Worm (Caenorhabditis elegans): ENCODE data around the gene mam-5.

mam-5 gene

ce11 chrV:9978425-9978824, 25.9 kb downstream of the mam-5 start (continued):
- TF ChIP-seq hrde-1 (tag; optimal IDR thresholded peaks at IDR 0.05; ENCODE audit: borderline replicate concordance) (peak; percentile 21), tlf-1 (GFP tag; optimal IDR thresholded peaks at IDR 0.05) (no peak), F23B12.7 (tag; optimal IDR thresholded peaks at IDR 0.05; ENCODE audit: insufficient read depth) (no peak), snpc-1.3 (tag; optimal IDR thresholded peaks at IDR 0.05; ENCODE audit: insufficient read depth) (no peak), hmg-20 (GFP tag; IDR thresholded peaks at IDR 0.05) (no peak), bed-2 (GFP tag; IDR thresholded peaks at IDR 0.05) (no peak), dpl-1 (GFP tag; optimal IDR thresholded peaks at IDR 0.05) (no peak), Y95B8A.8 (GFP tag; IDR thresholded peaks at IDR 0.05) (no peak), Y67H2A.10 (GFP tag; conservative IDR thresholded peaks at IDR 0.05) (no peak), ama-1 (optimal IDR thresholded peaks at IDR 0.05) (no peak), ama-1 (GFP tag; optimal IDR thresholded peaks at IDR 0.05) (no peak), D2030.7 (GFP tag; IDR thresholded peaks at IDR 0.05) (peak; percentile 41), egrh-3 (GFP tag; IDR thresholded peaks at IDR 0.05) (no peak), attf-5 (GFP tag; optimal IDR thresholded peaks at IDR 0.05) (peak; percentile 28), madf-10 (tag; optimal IDR thresholded peaks at IDR 0.05) (no peak), lin-54 (GFP tag; optimal IDR thresholded peaks at IDR 0.05) (no peak), F57A8.1 (GFP tag; optimal IDR thresholded peaks at IDR 0.05) (no peak), Y53G8AR.9 (GFP tag; conservative IDR thresholded peaks at IDR 0.05) (0 out of 2 replicates have a peak, but pooled peaks have one; percentile 14), let-607 (tag; optimal IDR thresholded peaks at IDR 0.05) (no peak), ceh-100 (GFP tag; IDR thresholded peaks at IDR 0.05) (peak; percentile 18; the same call in 1 of the 2 replicates), T07F8.4 (tag; optimal IDR thresholded peaks at IDR 0.05) (no peak), chd-7 (tag; optimal IDR thresholded peaks at IDR 0.05) (peak; percentile 24), B0261.1 (tag; optimal IDR thresholded peaks at IDR 0.05) (no peak), ets-4 (GFP tag; optimal IDR thresholded peaks at IDR 0.05) (no peak), repo-1 (tag; optimal IDR thresholded peaks at IDR 0.05) (no peak), F10E7.11 (tag; optimal IDR thresholded peaks at IDR 0.05) (peak; percentile 33), nfya-1 (tag; optimal IDR thresholded peaks at IDR 0.05; ENCODE audit: borderline replicate concordance, insufficient read depth) (no peak), nhr-80 (tag; optimal IDR thresholded peaks at IDR 0.05) (no peak), attf-3 (GFP tag; conservative IDR thresholded peaks at IDR 0.05) (0 out of 2 replicates have a peak, but pooled peaks have one; percentile 23), ccch-3 (GFP tag; optimal IDR thresholded peaks at IDR 0.05) (no peak), ceh-79 (tag; optimal IDR thresholded peaks at IDR 0.05) (no peak), cebp-1 (GFP tag; IDR thresholded peaks at IDR 0.05) (no peak), cebp-1 (tag; optimal IDR thresholded peaks at IDR 0.05) (peak; percentile 46), madf-8 (GFP tag; conservative IDR thresholded peaks at IDR 0.05) (no peak), akir-1 (GFP tag; optimal IDR thresholded peaks at IDR 0.05) (no peak), Y56A3A.18 (GFP tag; IDR thresholded peaks at IDR 0.05) (no peak), pha-4 (tag; optimal IDR thresholded peaks at IDR 0.05) (no peak), F37B4.10 (GFP tag; IDR thresholded peaks at IDR 0.05) (no peak), hsf-1 (GFP tag; IDR thresholded peaks at IDR 0.05) (peak; percentile 71; the same call in 1 of the 2 replicates), zfh-2 (GFP tag; conservative IDR thresholded peaks at IDR 0.05) (peak; percentile 51), let-526 (GFP tag; IDR thresholded peaks at IDR 0.05) (no peak), rpc-1 (optimal IDR thresholded peaks at IDR 0.05) (no peak), rpc-1 (tag; optimal IDR thresholded peaks at IDR 0.05) (no peak), tbx-9 (tag; optimal IDR thresholded peaks at IDR 0.05; ENCODE audit: borderline replicate concordance) (no peak), nhr-27 (tag; optimal IDR thresholded peaks at IDR 0.05) (no peak), ztf-22 (GFP tag; optimal IDR thresholded peaks at IDR 0.05) (no peak), xnd-1 (tag; optimal IDR thresholded peaks at IDR 0.05) (no peak), egl-18 (GFP tag; IDR thresholded peaks at IDR 0.05) (peak; percentile 71; the same call in 1 of the 2 replicates), atf-7 (tag; optimal IDR thresholded peaks at IDR 0.05) (peak; percentile 28)
